Worm (Caenorhabditis elegans) whole organism, young adult: ENCODE results near the gene srh-220.

Experiments used
- B0261.1 ChIP-seq: sonication (generic microtip); optimal IDR thresholded peaks from 2 replicates; lab custom pipeline; 2016; ENCODE audit warnings: mild to moderate bottlenecking, missing genetic modification characterization, moderate library complexity, missing compliant biosample characterization
- D2030.7 ChIP-seq: fragments of 200-800 bp; sonication (Bioruptor generic); IDR thresholded peaks from 2 replicates; pipeline ENCODE4 v1.3.6; 2022; ENCODE audit warnings: missing genetic modification reagents, missing genetic modification characterization, missing compliant biosample characterization
- F22D6.2 ChIP-seq: sonication (generic microtip); optimal IDR thresholded peaks from 2 replicates; lab custom pipeline; 2016; ENCODE audit warnings: mild to moderate bottlenecking, missing genetic modification characterization, missing compliant biosample characterization
- K11D2.4 ChIP-seq: fragments of 200-800 bp; sonication (Bioruptor generic); IDR thresholded peaks from 2 replicates; pipeline ENCODE4 v1.3.6; 2022; ENCODE audit warnings: missing genetic modification reagents, missing genetic modification characterization, missing compliant biosample characterization
- K12H6.12 ChIP-seq: fragments of 200-800 bp; sonication (Bioruptor generic); optimal IDR thresholded peaks from 2 replicates; lab custom pipeline; 2018; ENCODE audit warnings: mild to moderate bottlenecking, missing genetic modification characterization, missing compliant biosample characterization
- Y56A3A.18 ChIP-seq: fragments of 200-800 bp; sonication (Bioruptor generic); IDR thresholded peaks from 2 replicates; pipeline ENCODE4 v1.3.6; 2022; ENCODE audit warnings: missing genetic modification reagents, missing genetic modification characterization, missing compliant biosample characterization
- ZK185.1 ChIP-seq: sonication (generic microtip); optimal IDR thresholded peaks from 2 replicates; lab custom pipeline; 2016; ENCODE audit warnings: mild to moderate bottlenecking, missing genetic modification characterization, missing compliant biosample characterization; ENCODE audit not compliant: poor library complexity, severe bottlenecking
- ama-1 ChIP-seq, 3 experiments: fragments of 150-350 bp in 1 of 3; sonication (generic microtip) in 2 of 3; optimal IDR thresholded peaks; 2 replicates each; lab custom pipeline; 2014 to 2018; ENCODE audit warnings: missing biosample characterization in 2 of 3, missing genetic modification characterization in 2 of 3, missing genetic modification reagents in 2 of 3
- aptf-2 ChIP-seq: fragments of 200-800 bp; sonication (Bioruptor generic); conservative IDR thresholded peaks from 2 replicates; pipeline ENCODE4 v1.3.6; 2022; ENCODE audit warnings: missing genetic modification reagents, missing genetic modification characterization, missing compliant biosample characterization
- aptf-3 ChIP-seq: fragments of 200-800 bp; sonication (Bioruptor generic); IDR thresholded peaks from 2 replicates; pipeline ENCODE4 v1.3.6; 2022; ENCODE audit warnings: missing genetic modification characterization, missing compliant biosample characterization
- attf-6 ChIP-seq: fragments of 200-800 bp; sonication (Bioruptor generic); IDR thresholded peaks from 2 replicates; pipeline ENCODE4 v1.3.6; 2022; ENCODE audit warnings: missing genetic modification reagents, missing genetic modification characterization, missing compliant biosample characterization
- bed-1 ChIP-seq: fragments of 200-800 bp; sonication (Bioruptor generic); IDR thresholded peaks from 2 replicates; pipeline ENCODE4 v1.3.6; 2022; ENCODE audit warnings: missing genetic modification reagents, missing genetic modification characterization, missing compliant biosample characterization
- ceh-100 ChIP-seq: fragments of 200-800 bp; sonication (Bioruptor generic); IDR thresholded peaks from 2 replicates; pipeline ENCODE4 v1.3.6; 2022; ENCODE audit warnings: missing genetic modification reagents, missing genetic modification characterization, missing compliant biosample characterization
- ceh-40 ChIP-seq: fragments of 200-800 bp; sonication (Bioruptor generic); IDR thresholded peaks from 2 replicates; pipeline ENCODE4 v1.3.6; 2022; ENCODE audit warnings: missing genetic modification characterization, missing compliant biosample characterization
- ceh-58 ChIP-seq: fragments of 200-800 bp; sonication (Bioruptor generic); IDR thresholded peaks from 2 replicates; pipeline ENCODE4 v1.3.6; 2022; ENCODE audit warnings: missing genetic modification characterization, missing compliant biosample characterization
- ceh-79 ChIP-seq: sonication (generic microtip); optimal IDR thresholded peaks from 2 replicates; lab custom pipeline; 2017; ENCODE audit warnings: mild to moderate bottlenecking, missing genetic modification characterization, missing compliant biosample characterization
- dox-1 ChIP-seq: fragments of 200-800 bp; sonication (Bioruptor generic); IDR thresholded peaks from 2 replicates; pipeline ENCODE4 v1.3.6; 2022; ENCODE audit warnings: missing genetic modification reagents, missing genetic modification characterization, missing compliant biosample characterization
- dpff-1 ChIP-seq: sonication (generic microtip); optimal IDR thresholded peaks from 2 replicates; lab custom pipeline; 2017; ENCODE audit warnings: mild to moderate bottlenecking, missing genetic modification characterization, missing compliant biosample characterization
- ekl-4 ChIP-seq: fragments of 200-800 bp; sonication (Bioruptor generic); IDR thresholded peaks from 2 replicates; pipeline ENCODE4 v1.3.6; 2022; ENCODE audit warnings: missing genetic modification reagents, missing genetic modification characterization, missing compliant biosample characterization
- fkh-3 ChIP-seq: sonication (generic microtip); optimal IDR thresholded peaks from 2 replicates; lab custom pipeline; 2016; ENCODE audit warnings: mild to moderate bottlenecking, missing genetic modification characterization, missing compliant biosample characterization
- gei-17 ChIP-seq: fragments of 200-800 bp; sonication (Bioruptor generic); optimal IDR thresholded peaks from 2 replicates; lab custom pipeline; 2018; ENCODE audit warnings: mild to moderate bottlenecking, missing genetic modification characterization, missing compliant biosample characterization
- hmg-1.2 ChIP-seq: fragments of 200-800 bp; sonication (Bioruptor generic); IDR thresholded peaks from 2 replicates; pipeline ENCODE4 v1.3.6; 2022; ENCODE audit warnings: missing genetic modification reagents, missing genetic modification characterization, missing compliant biosample characterization
- hsf-1 ChIP-seq: fragments of 200-800 bp; sonication (Bioruptor generic); IDR thresholded peaks from 2 replicates; pipeline ENCODE4 v1.3.6; 2022; ENCODE audit warnings: missing genetic modification reagents, missing genetic modification characterization, missing compliant biosample characterization
- let-526 ChIP-seq: fragments of 200-800 bp; sonication (Bioruptor generic); IDR thresholded peaks from 2 replicates; pipeline ENCODE4 v1.3.6; 2022; ENCODE audit warnings: missing genetic modification reagents, missing genetic modification characterization, missing compliant biosample characterization
- let-607 ChIP-seq, 2 experiments: fragments of 200-800 bp in 1 of 2; sonication (Bioruptor generic) in 1 of 2; sonication (generic microtip) in 1 of 2; optimal IDR thresholded peaks; 2 replicates each; lab custom pipeline; 2016 to 2018; ENCODE audit warnings: mild to moderate bottlenecking in 2 of 2, missing compliant biosample characterization in 2 of 2, missing genetic modification characterization in 2 of 2, moderate library complexity in 2 of 2, missing genotype in 1 of 2
- lin-26 ChIP-seq: fragments of 200-800 bp; sonication (Bioruptor generic); IDR thresholded peaks from 2 replicates; pipeline ENCODE4 v1.3.6; 2022; ENCODE audit warnings: missing genetic modification reagents, missing genetic modification characterization, missing compliant biosample characterization
- lin-35 ChIP-seq, 3 experiments: fragments of 150-350 bp in 2 of 3; sonication (generic microtip) in 1 of 3; optimal IDR thresholded peaks; 2 replicates each; lab custom pipeline; 2014 to 2018; ENCODE audit warnings: missing biosample characterization in 3 of 3, missing genetic modification characterization in 3 of 3, missing genetic modification reagents in 3 of 3
- lin-40 ChIP-seq: sonication (generic microtip); optimal IDR thresholded peaks from 2 replicates; lab custom pipeline; 2016; ENCODE audit warnings: missing genetic modification characterization, mild to moderate bottlenecking, missing compliant biosample characterization, missing genotype, missing genetic modification reagents
- lir-1 ChIP-seq: fragments of 200-800 bp; sonication (Bioruptor generic); conservative IDR thresholded peaks from 2 replicates; pipeline ENCODE4 v1.3.6; 2022; ENCODE audit warnings: missing genetic modification reagents, missing genetic modification characterization, missing compliant biosample characterization
- lsl-1 ChIP-seq: fragments of 200-800 bp; sonication (Bioruptor generic); optimal IDR thresholded peaks from 2 replicates; lab custom pipeline; 2018; ENCODE audit warnings: mild to moderate bottlenecking, missing genetic modification characterization, moderate library complexity, missing compliant biosample characterization
- lsy-27 ChIP-seq: sonication (generic microtip); optimal IDR thresholded peaks from 2 replicates; lab custom pipeline; 2017; ENCODE audit warnings: missing genetic modification characterization, mild to moderate bottlenecking, missing compliant biosample characterization, antibody characterized with exemption, missing genotype, borderline replicate concordance; ENCODE audit not compliant: insufficient read depth
- mcd-1 ChIP-seq: fragments of 200-800 bp; sonication (Bioruptor generic); IDR thresholded peaks from 2 replicates; pipeline ENCODE4 v1.3.6; 2022; ENCODE audit warnings: missing genetic modification reagents, missing genetic modification characterization, missing compliant biosample characterization
- mxl-1 ChIP-seq: sonication (generic microtip); optimal IDR thresholded peaks from 2 replicates; lab custom pipeline; 2016; ENCODE audit warnings: missing genetic modification characterization, missing compliant biosample characterization
- nfya-1 ChIP-seq: sonication (generic microtip); optimal IDR thresholded peaks from 2 replicates; lab custom pipeline; 2017; ENCODE audit warnings: antibody characterized with exemption, missing compliant biosample characterization, missing genetic modification characterization, borderline replicate concordance; ENCODE audit not compliant: insufficient read depth
- pbrm-1 ChIP-seq: fragments of 200-800 bp; sonication (Bioruptor generic); IDR thresholded peaks from 2 replicates; pipeline ENCODE4 v1.3.6; 2022; ENCODE audit warnings: missing genetic modification reagents, missing genetic modification characterization, missing compliant biosample characterization
- repo-1 ChIP-seq: sonication (generic microtip); optimal IDR thresholded peaks from 2 replicates; lab custom pipeline; 2017; ENCODE audit warnings: mild to moderate bottlenecking, missing genetic modification characterization, missing compliant biosample characterization
- rpc-1 ChIP-seq, 2 experiments: fragments of 150-350 bp in 1 of 2; sonication (generic microtip) in 1 of 2; optimal IDR thresholded peaks; 2 replicates each; lab custom pipeline; 2014 to 2018; ENCODE audit warnings: missing biosample characterization in 1 of 2, missing genetic modification characterization in 1 of 2, missing genetic modification reagents in 1 of 2, missing genotype in 1 of 2
- sea-2 ChIP-seq: fragments of 200-800 bp; sonication (Bioruptor generic); IDR thresholded peaks from 2 replicates; pipeline ENCODE4 v1.3.6; 2022; ENCODE audit warnings: missing genetic modification characterization, missing compliant biosample characterization
- snpc-1.1 ChIP-seq: sonication (generic microtip); optimal IDR thresholded peaks from 2 replicates; lab custom pipeline; 2017; ENCODE audit warnings: missing genetic modification characterization, mild to moderate bottlenecking, missing compliant biosample characterization, antibody characterized with exemption, moderate library complexity, missing genotype, missing genetic modification reagents; ENCODE audit not compliant: insufficient read depth
- snpc-4 ChIP-seq, 5 experiments: fragments of 150-350 bp in 1 of 5; sonication (generic microtip) in 4 of 5; optimal IDR thresholded peaks; 2 replicates each; lab custom pipeline; 2014 to 2018; ENCODE audit warnings: missing genetic modification characterization in 5 of 5, missing biosample characterization in 3 of 5, antibody characterized with exemption in 2 of 5, mild to moderate bottlenecking in 2 of 5, missing compliant biosample characterization in 2 of 5, missing genotype in 2 of 5, moderate library complexity in 2 of 5, missing genetic modification reagents in 1 of 5
- tbx-9 ChIP-seq: sonication (generic microtip); optimal IDR thresholded peaks from 2 replicates; lab custom pipeline; 2016; ENCODE audit warnings: borderline replicate concordance, missing genetic modification characterization, inconsistent platforms, missing compliant biosample characterization
- ztf-18 ChIP-seq: sonication (generic microtip); optimal IDR thresholded peaks from 2 replicates; lab custom pipeline; 2016; ENCODE audit warnings: missing genotype, mild to moderate bottlenecking, missing genetic modification characterization, missing compliant biosample characterization
- ztf-22 ChIP-seq: fragments of 200-800 bp; sonication (Bioruptor generic); optimal IDR thresholded peaks from 2 replicates; lab custom pipeline; 2018; ENCODE audit warnings: mild to moderate bottlenecking, missing genetic modification characterization, moderate library complexity, missing compliant biosample characterization
- ztf-25 ChIP-seq: fragments of 200-800 bp; sonication (Bioruptor generic); IDR thresholded peaks from 2 replicates; pipeline ENCODE4 v1.3.6; 2022; ENCODE audit warnings: missing genetic modification reagents, missing genetic modification characterization, missing compliant biosample characterization
- ztf-3 ChIP-seq: fragments of 200-800 bp; sonication (Bioruptor generic); optimal IDR thresholded peaks from 2 replicates; lab custom pipeline; 2018; ENCODE audit warnings: mild to moderate bottlenecking, missing genetic modification characterization, missing compliant biosample characterization
- ztf-6 ChIP-seq: fragments of 200-800 bp; sonication (Bioruptor generic); IDR thresholded peaks from 2 replicates; pipeline ENCODE4 v1.3.6; 2022; ENCODE audit warnings: missing genetic modification reagents, missing genetic modification characterization, missing compliant biosample characterization

The srh-220 gene

ce11 chrIV:4025923-4026322 is 48.1 kb upstream of the srh-220 start (continued):
- TF ChIP-seq B0261.1 (tag; lab: Kevin White, UChicago) (no peak), lsl-1 (no peak), repo-1 (tag; lab: Kevin White, UChicago) (no peak), Y56A3A.18 (GFP tag; lab: Robert Waterston, UW) (no peak), rpc-1 (optimal IDR thresholded peaks at IDR 0.05; lab: Kevin White, UChicago) (no peak), rpc-1 (tag; optimal IDR thresholded peaks at IDR 0.05; lab: Kevin White, UChicago) (no peak), pbrm-1 (no peak), mxl-1 (tag; lab: Kevin White, UChicago) (no peak), ztf-25 (GFP tag; lab: Robert Waterston, UW) (no peak), D2030.7 (GFP tag; lab: Robert Waterston, UW) (no peak), ekl-4 (GFP tag; lab: Robert Waterston, UW) (no peak), fkh-3 (tag; lab: Kevin White, UChicago) (no peak), sea-2 (GFP tag; lab: Robert Waterston, UW) (no peak), ztf-22 (GFP tag; lab: Kevin White, UChicago) (peak; percentile 39), ceh-58 (GFP tag; lab: Robert Waterston, UW) (no peak), ZK185.1 (tag; lab: Kevin White, UChicago) (no peak), hmg-1.2 (peak; percentile 25; the same call in 1 of the 2 replicates), snpc-1.1 (tag; lab: Kevin White, UChicago) (no peak), attf-6 (GFP tag; lab: Robert Waterston, UW) (no peak), ztf-3 (GFP tag; lab: Kevin White, UChicago) (peak; percentile 31), ceh-40 (GFP tag; lab: Robert Waterston, UW) (no peak), gei-17 (no peak), let-607 (tag; optimal IDR thresholded peaks at IDR 0.05; lab: Kevin White, UChicago) (no peak), ceh-79 (tag; lab: Kevin White, UChicago) (no peak), mcd-1 (GFP tag; lab: Robert Waterston, UW) (peak; percentile 53; the same call in 1 of the 2 replicates), bed-1 (GFP tag; lab: Robert Waterston, UW) (no peak), K12H6.12 (tag; lab: Kevin White, UChicago) (peak; percentile 81), aptf-3 (GFP tag; lab: Robert Waterston, UW) (no peak), snpc-4 (GFP tag; optimal IDR thresholded peaks at IDR 0.05; lab: Kevin White, UChicago) (no peak), snpc-4 (tag; optimal IDR thresholded peaks at IDR 0.05; lab: Kevin White, UChicago) (peak in 1 of 4 experiments; percentile 10), F22D6.2 (tag; lab: Kevin White, UChicago) (no peak), ceh-100 (GFP tag; lab: Robert Waterston, UW) (no peak), lin-40 (peak; percentile 46), aptf-2 (GFP tag; lab: Robert Waterston, UW) (no peak), tbx-9 (no peak), lin-26 (GFP tag; lab: Robert Waterston, UW) (0 out of 2 replicates have a peak, but pooled peaks have one; percentile 25), lir-1 (no peak), dpff-1 (tag; lab: Kevin White, UChicago) (no peak), nfya-1 (no peak), let-526 (GFP tag; lab: Robert Waterston, UW) (no peak), dox-1 (GFP tag; lab: Robert Waterston, UW) (0 out of 2 replicates have a peak, but pooled peaks have one; percentile 34), ztf-18 (no peak), lin-35 (GFP tag; optimal IDR thresholded peaks at IDR 0.05; lab: Kevin White, UChicago) (peak in 1 of 3 experiments; percentile 16), K11D2.4 (GFP tag; lab: Robert Waterston, UW) (peak; percentile 32; the same call in 1 of the 2 replicates), lsy-27 (tag; lab: Kevin White, UChicago) (no peak), hsf-1 (GFP tag; lab: Robert Waterston, UW) (no peak), ztf-6 (GFP tag; lab: Robert Waterston, UW) (no peak), ama-1 (optimal IDR thresholded peaks at IDR 0.05; lab: Kevin White, UChicago) (no peak), ama-1 (GFP tag; optimal IDR thresholded peaks at IDR 0.05; lab: Kevin White, UChicago) (no peak)
